Fruit fly (Drosophila melanogaster): Measurements from ENCODE around the gene mRpS2.

dm6 chr2L:4898165-4898564 is 47.9 kb upstream of the mRpS2 start:
- TF ChIP-seq ttk (optimal IDR thresholded peaks at IDR 0.05) (no peak), h (optimal IDR thresholded peaks at IDR 0.05) (no peak)

Data from Kc167 (cell line).